5 fruit fly cellular contexts compared by ENCODE assay signal in the genomic region with DNA sequence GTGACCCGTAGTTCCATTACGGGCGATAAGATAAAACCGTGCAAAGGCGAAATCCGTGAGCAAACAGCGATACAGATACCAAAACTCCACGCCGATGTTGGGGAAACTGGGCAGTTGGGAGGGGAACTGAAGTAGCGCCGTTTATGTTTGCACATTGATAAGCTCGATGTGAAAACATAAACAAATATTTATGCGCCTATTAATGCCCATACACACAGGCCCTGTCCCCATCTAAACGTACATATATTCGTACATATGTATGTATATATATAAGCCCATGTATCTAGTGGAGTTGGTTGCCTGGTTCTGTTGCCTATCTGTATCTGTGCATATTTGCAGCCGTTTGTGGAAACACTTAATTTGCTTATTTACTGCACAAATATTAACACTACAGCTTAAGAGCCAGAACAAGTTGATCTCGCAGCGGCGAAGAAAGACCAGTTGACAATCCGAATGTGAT.
TF ChIP-seq lines count a peak whose summit lies in the region.

No protein-coding gene starts in this region.

- TF ChIP-seq CTCF in whole organism, embryonic (GFP tag; optimal IDR thresholded peaks at IDR 0.05; lab: Kevin White, UChicago), result peak; percentile 51

TF ChIP-seq in whole organism, adult, 20 proteins besides CTCF, POLR2A, EP300 and RAD21:
- peak; percentile 28 for TF ChIP-seq Mnt (GFP tag; optimal IDR thresholded peaks at IDR 0.05; lab: Kevin White, UChicago)
- no peak for TF ChIP-seq bab1 (GFP tag; optimal IDR thresholded peaks at IDR 0.05; lab: Kevin White, UChicago)
- TF ChIP-seq CG33017 (tag; optimal IDR thresholded peaks at IDR 0.05; lab: Kevin White, UChicago), result no peak
- peak; percentile 54 for TF ChIP-seq CG7045 (GFP tag; optimal IDR thresholded peaks at IDR 0.05; lab: Kevin White, UChicago)
- peak; percentile 62 for TF ChIP-seq cic (GFP tag; optimal IDR thresholded peaks at IDR 0.05; lab: Kevin White, UChicago)
- TF ChIP-seq Crg-1 (GFP tag; optimal IDR thresholded peaks at IDR 0.05; lab: Kevin White, UChicago), result peak; percentile 2
- TF ChIP-seq CG11617 (GFP tag; optimal IDR thresholded peaks at IDR 0.05; lab: Kevin White, UChicago), result peak; percentile 44
- TF ChIP-seq CG7101 (tag; optimal IDR thresholded peaks at IDR 0.05; lab: Kevin White, UChicago), result peak; percentile 50
- TF ChIP-seq CG12768 (GFP tag; optimal IDR thresholded peaks at IDR 0.05; lab: Kevin White, UChicago), result peak; percentile 49
- peak; percentile 7 for TF ChIP-seq tj (GFP tag; optimal IDR thresholded peaks at IDR 0.05; lab: Kevin White, UChicago)
- no peak for TF ChIP-seq CG14711 (tag; optimal IDR thresholded peaks at IDR 0.05; lab: Kevin White, UChicago)
- peak; percentile 62 for TF ChIP-seq kay (GFP tag; lab: Kevin White, UChicago; ENCODE audit: borderline replicate concordance)
- TF ChIP-seq CG1620 (GFP tag; optimal IDR thresholded peaks at IDR 0.05; lab: Kevin White, UChicago), result no peak
- peak; percentile 25 for TF ChIP-seq Hr96 (GFP tag; optimal IDR thresholded peaks at IDR 0.05; lab: Kevin White, UChicago)
- TF ChIP-seq pad (GFP tag; optimal IDR thresholded peaks at IDR 0.05; lab: Kevin White, UChicago), result peak; percentile 37
- TF ChIP-seq CG5204 (GFP tag; optimal IDR thresholded peaks at IDR 0.05; lab: Kevin White, UChicago), result peak; percentile 34
- peak; percentile 37 for TF ChIP-seq ovo (GFP tag; optimal IDR thresholded peaks at IDR 0.05; lab: Kevin White, UChicago)

TF ChIP-seq in whole organism, embryonic, 481 proteins besides CTCF, POLR2A, EP300 and RAD21 (continues in another document):
- TF ChIP-seq CG9437 (GFP tag; optimal IDR thresholded peaks at IDR 0.05; lab: Kevin White, UChicago) (peak; percentile 24), CG7556 (GFP tag; optimal IDR thresholded peaks at IDR 0.05; lab: Kevin White, UChicago) (peak; percentile 75), Meics (GFP tag; optimal IDR thresholded peaks at IDR 0.05; lab: Kevin White, UChicago) (peak; percentile 76), ase (GFP tag; IDR thresholded peaks at IDR 0.05; lab: Robert Waterston, UW) (peak; percentile 38; the same call in 1 of the 3 replicates), nau (GFP tag; optimal IDR thresholded peaks at IDR 0.05; lab: Kevin White, UChicago) (peak; percentile 92), Sin3A (optimal IDR thresholded peaks at IDR 0.05; lab: Kevin White, UChicago) (no peak), maf-S (GFP tag; optimal IDR thresholded peaks at IDR 0.05; lab: Kevin White, UChicago) (peak; percentile 43), CG13296 (GFP tag; optimal IDR thresholded peaks at IDR 0.05; lab: Kevin White, UChicago) (peak; percentile 86), CG31388 (GFP tag; optimal IDR thresholded peaks at IDR 0.05; lab: Kevin White, UChicago) (no peak), bab2 (GFP tag; optimal IDR thresholded peaks at IDR 0.05; lab: Kevin White, UChicago) (peak; percentile 68), CG7963 (GFP tag; IDR thresholded peaks at IDR 0.05; lab: Robert Waterston, UW; ENCODE audit: partially characterized antibody) (no peak), CG11456 (GFP tag; IDR thresholded peaks at IDR 0.05; lab: Robert Waterston, UW) (no peak), Lpt (GFP tag; optimal IDR thresholded peaks at IDR 0.05; lab: Kevin White, UChicago) (no peak), Lhr (GFP tag; optimal IDR thresholded peaks at IDR 0.05; lab: Kevin White, UChicago) (peak; percentile 65), wek (GFP tag; optimal IDR thresholded peaks at IDR 0.05; lab: Kevin White, UChicago) (peak; percentile 84), CG11398 (GFP tag; optimal IDR thresholded peaks at IDR 0.05; lab: Kevin White, UChicago) (peak; percentile 70), so (GFP tag; IDR thresholded peaks at IDR 0.05; lab: Robert Waterston, UW) (peak; percentile 77)

TF ChIP-seq in whole organism, prepupa, 60 proteins besides CTCF, POLR2A, EP300 and RAD21 (continues in another document):
- peak; percentile 85 for TF ChIP-seq CG6808 (GFP tag; optimal IDR thresholded peaks at IDR 0.05; lab: Kevin White, UChicago)
- TF ChIP-seq fd59A (GFP tag; optimal IDR thresholded peaks at IDR 0.05; lab: Kevin White, UChicago), result peak; percentile 63
- TF ChIP-seq CG34406 (GFP tag; optimal IDR thresholded peaks at IDR 0.05; lab: Kevin White, UChicago), result peak; percentile 78
- TF ChIP-seq CG11902 (GFP tag; optimal IDR thresholded peaks at IDR 0.05; lab: Kevin White, UChicago), result no peak
- TF ChIP-seq Hr4 (GFP tag; optimal IDR thresholded peaks at IDR 0.05; lab: Kevin White, UChicago), result peak; percentile 40
- peak; percentile 75 for TF ChIP-seq CG6276 (GFP tag; optimal IDR thresholded peaks at IDR 0.05; lab: Kevin White, UChicago)
- TF ChIP-seq CG3032 (tag; optimal IDR thresholded peaks at IDR 0.05; lab: Kevin White, UChicago), result peak; percentile 62
- peak; percentile 63 for TF ChIP-seq Eip75B (GFP tag; optimal IDR thresholded peaks at IDR 0.05; lab: Kevin White, UChicago)
- peak; percentile 70 for TF ChIP-seq Sox102F (GFP tag; optimal IDR thresholded peaks at IDR 0.05; lab: Kevin White, UChicago)
- TF ChIP-seq CG16779 (tag; optimal IDR thresholded peaks at IDR 0.05; lab: Kevin White, UChicago), result peak; percentile 59
- peak; percentile 51 for TF ChIP-seq Blimp-1 (GFP tag; optimal IDR thresholded peaks at IDR 0.05; lab: Kevin White, UChicago)
- peak; percentile 68 for TF ChIP-seq esn (GFP tag; optimal IDR thresholded peaks at IDR 0.05; lab: Kevin White, UChicago)
- no peak for TF ChIP-seq Eip93F (GFP tag; optimal IDR thresholded peaks at IDR 0.05; lab: Kevin White, UChicago)
- peak; percentile 83 for TF ChIP-seq CG10669 (GFP tag; optimal IDR thresholded peaks at IDR 0.05; lab: Kevin White, UChicago)
- peak; percentile 52 for TF ChIP-seq Smox (GFP tag; optimal IDR thresholded peaks at IDR 0.05; lab: Kevin White, UChicago)
- peak; percentile 92 for TF ChIP-seq CG6163 (GFP tag; IDR thresholded peaks at IDR 0.05; lab: Robert Waterston, UW)
- TF ChIP-seq Ets21C (GFP tag; optimal IDR thresholded peaks at IDR 0.05; lab: Kevin White, UChicago), result no peak
- peak; percentile 80 for TF ChIP-seq vri (GFP tag; optimal IDR thresholded peaks at IDR 0.05; lab: Kevin White, UChicago)

TF ChIP-seq in whole organism, pupa, 21 proteins besides CTCF, POLR2A, EP300 and RAD21 (continues in another document):
- peak; percentile 68 for TF ChIP-seq CG15710 (tag; optimal IDR thresholded peaks at IDR 0.05; lab: Kevin White, UChicago)
- TF ChIP-seq CG34367 (tag; optimal IDR thresholded peaks at IDR 0.05; lab: Kevin White, UChicago), result peak; percentile 79
- peak; percentile 65 for TF ChIP-seq CG17806 (tag; optimal IDR thresholded peaks at IDR 0.05; lab: Kevin White, UChicago)
- peak; percentile 53 for TF ChIP-seq CG12605 (GFP tag; IDR thresholded peaks at IDR 0.05; lab: Robert Waterston, UW)
- peak; percentile 48 for TF ChIP-seq CG9948 (tag; optimal IDR thresholded peaks at IDR 0.05; lab: Kevin White, UChicago)
- peak; percentile 87 for TF ChIP-seq Pif1B (GFP tag; optimal IDR thresholded peaks at IDR 0.05; lab: Kevin White, UChicago)
- peak; percentile 75 for TF ChIP-seq CG14655 (GFP tag; optimal IDR thresholded peaks at IDR 0.05; lab: Kevin White, UChicago)
- peak; percentile 61; the same call in 2 of the 3 replicates for TF ChIP-seq fd96Ca (GFP tag; IDR thresholded peaks at IDR 0.05; lab: Robert Waterston, UW)
- TF ChIP-seq CG32121 (GFP tag; IDR thresholded peaks at IDR 0.05; lab: Robert Waterston, UW), result 0 out of 2 replicates have a peak, but pooled peaks have one; percentile 55
- TF ChIP-seq EcR (GFP tag; optimal IDR thresholded peaks at IDR 0.05; lab: Kevin White, UChicago), result peak; percentile 53
- no peak for TF ChIP-seq CG10348 (GFP tag; IDR thresholded peaks at IDR 0.05; lab: Robert Waterston, UW)
- peak; percentile 90 for TF ChIP-seq Pif1A (GFP tag; optimal IDR thresholded peaks at IDR 0.05; lab: Kevin White, UChicago)
- TF ChIP-seq CG8159 (tag; optimal IDR thresholded peaks at IDR 0.05; lab: Kevin White, UChicago), result peak; percentile 77
- peak; percentile 73 for TF ChIP-seq CG13204 (GFP tag; optimal IDR thresholded peaks at IDR 0.05; lab: Kevin White, UChicago)
- TF ChIP-seq CG4496 (GFP tag; IDR thresholded peaks at IDR 0.05; lab: Robert Waterston, UW), result no peak
- no peak for TF ChIP-seq rn (GFP tag; IDR thresholded peaks at IDR 0.05; lab: Robert Waterston, UW)
- TF ChIP-seq gl (tag; optimal IDR thresholded peaks at IDR 0.05; lab: Kevin White, UChicago), result peak; percentile 85
- TF ChIP-seq Snoo (tag; optimal IDR thresholded peaks at IDR 0.05; lab: Kevin White, UChicago), result peak; percentile 74
- peak; percentile 48 for TF ChIP-seq CG8301 (tag; optimal IDR thresholded peaks at IDR 0.05; lab: Kevin White, UChicago)

TF ChIP-seq in whole organism, wandering third instar larva, 38 proteins besides CTCF, POLR2A, EP300 and RAD21 (continues in another document):
- TF ChIP-seq h (GFP tag; optimal IDR thresholded peaks at IDR 0.05; lab: Kevin White, UChicago) (peak; percentile 70), dsf (GFP tag; optimal IDR thresholded peaks at IDR 0.05; lab: Kevin White, UChicago; ENCODE audit: borderline replicate concordance) (no peak), usp (GFP tag; optimal IDR thresholded peaks at IDR 0.05; lab: Kevin White, UChicago) (no peak), Mio (GFP tag; optimal IDR thresholded peaks at IDR 0.05; lab: Kevin White, UChicago) (no peak), dl (GFP tag; optimal IDR thresholded peaks at IDR 0.05; lab: Kevin White, UChicago; ENCODE audit: insufficient read depth in 1 of 2, partially characterized antibody in 2 of 2) (no peak), GATAd (GFP tag; optimal IDR thresholded peaks at IDR 0.05; lab: Kevin White, UChicago) (peak; percentile 11), woc (GFP tag; optimal IDR thresholded peaks at IDR 0.05; lab: Kevin White, UChicago) (no peak), brk (GFP tag; optimal IDR thresholded peaks at IDR 0.05; lab: Kevin White, UChicago) (no peak), psq (GFP tag; optimal IDR thresholded peaks at IDR 0.05; lab: Kevin White, UChicago) (peak; percentile 43), br (GFP tag; optimal IDR thresholded peaks at IDR 0.05; lab: Kevin White, UChicago) (peak; percentile 64), foxo (GFP tag; optimal IDR thresholded peaks at IDR 0.05; lab: Kevin White, UChicago) (peak in 1 of 2 experiments; percentile 42), ey (GFP tag; optimal IDR thresholded peaks at IDR 0.05; lab: Kevin White, UChicago) (no peak), Jra (GFP tag; optimal IDR thresholded peaks at IDR 0.05; lab: Kevin White, UChicago) (no peak), Myc (optimal IDR thresholded peaks at IDR 0.05; lab: Kevin White, UChicago) (no peak), Hnf4 (GFP tag; optimal IDR thresholded peaks at IDR 0.05; lab: Kevin White, UChicago) (peak; percentile 56), CG9705 (GFP tag; optimal IDR thresholded peaks at IDR 0.05; lab: Kevin White, UChicago) (peak; percentile 23), sage (GFP tag; optimal IDR thresholded peaks at IDR 0.05; lab: Kevin White, UChicago) (peak; percentile 13), pan (optimal IDR thresholded peaks at IDR 0.05; lab: Kevin White, UChicago) (no peak), Vsx2 (GFP tag; optimal IDR thresholded peaks at IDR 0.05; lab: Kevin White, UChicago; ENCODE audit: partially characterized antibody) (no peak), dmrt93B (GFP tag; optimal IDR thresholded peaks at IDR 0.05; lab: Kevin White, UChicago) (peak; percentile 36), rgr (GFP tag; optimal IDR thresholded peaks at IDR 0.05; lab: Kevin White, UChicago) (peak; percentile 70), N (GFP tag; optimal IDR thresholded peaks at IDR 0.05; lab: Kevin White, UChicago) (no peak)
